Worm (Caenorhabditis elegans) whole organism, L4/young adult: ENCODE data around the gene arl-3.

Experiments
- W03F9.2 ChIP-seq: fragments of 150-350 bp; optimal IDR thresholded peaks from 2 replicates; lab custom pipeline; 2014; ENCODE audit warnings: missing biosample characterization, missing genetic modification characterization
- him-1 ChIP-seq: sonication (generic microtip); optimal IDR thresholded peaks from 2 replicates; lab custom pipeline; 2016; ENCODE audit warnings: missing genotype, missing genetic modification reagents, missing genetic modification characterization, missing compliant biosample characterization

DNA sequence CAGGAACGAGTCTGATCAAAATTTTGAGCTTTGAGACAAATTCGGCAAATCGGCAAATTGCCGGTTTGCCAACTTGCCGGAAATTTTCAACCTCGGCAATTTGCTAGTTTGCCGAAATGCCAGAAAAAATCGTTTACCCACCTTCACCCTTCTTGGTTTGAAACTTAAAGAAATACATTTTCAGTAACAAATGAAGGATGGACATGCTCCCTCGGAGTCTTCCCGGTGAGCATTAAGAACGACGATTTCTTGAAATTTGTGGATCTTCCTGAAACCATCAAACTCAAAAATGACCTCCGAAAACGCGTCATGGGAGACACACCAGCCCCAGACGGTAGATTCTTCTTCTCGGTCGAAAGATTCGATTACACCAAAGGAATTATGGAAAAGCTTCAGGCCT is 3.5 kb upstream of the arl-3 start:
- no peak for TF ChIP-seq W03F9.2 (tag; lab: Kevin White, UChicago)
- no peak for TF ChIP-seq him-1 (tag; lab: Kevin White, UChicago)
